Fruit fly (Drosophila melanogaster): ENCODE measurements around the gene Ptp10D.

DNA sequence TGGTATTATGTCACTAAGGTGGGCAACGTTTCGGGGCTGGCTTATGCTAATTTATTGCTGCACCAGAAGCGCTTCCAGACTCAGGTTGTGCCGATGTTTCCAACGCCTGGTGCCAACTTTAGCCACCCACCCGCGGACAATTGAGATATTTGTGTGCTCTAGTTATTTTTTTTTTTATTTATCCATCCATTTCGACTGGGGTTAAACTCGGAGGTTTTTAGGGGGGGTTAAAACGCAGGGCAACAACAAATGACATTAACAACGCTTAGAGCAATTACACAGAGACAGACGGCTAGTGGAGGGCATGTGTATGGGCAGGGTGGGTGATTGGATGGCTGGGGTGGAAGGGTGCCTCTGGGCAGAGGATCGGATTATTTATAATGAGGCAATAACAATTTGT is 9.9 kb downstream of the Ptp10D start:
- TF ChIP-seq usp (GFP tag; optimal IDR thresholded peaks at IDR 0.05) (no peak), CG8478 (optimal IDR thresholded peaks at IDR 0.05) (no peak), EcR (GFP tag; optimal IDR thresholded peaks at IDR 0.05) (no peak), pan (optimal IDR thresholded peaks at IDR 0.05) (no peak)
